Fruit fly (Drosophila melanogaster) whole organism, pupa: Measurements from ENCODE around the gene mRpL23.

ENCODE experiments used
- CG12605 ChIP-seq: fragments of 200-800 bp; sonication (Bioruptor generic); IDR thresholded peaks from 2 replicates; pipeline ENCODE4 v1.3.6; 2022; ENCODE audit warnings: missing biosample characterization, missing genetic modification characterization
- CG13204 ChIP-seq: fragments of 200-800 bp; sonication (Bioruptor generic); optimal IDR thresholded peaks from 2 replicates; lab custom pipeline; 2018; ENCODE audit warnings: missing biosample characterization, mild to moderate bottlenecking, missing genetic modification characterization, moderate library complexity
- CG34367 ChIP-seq: fragments of 200-800 bp; sonication (Bioruptor generic); optimal IDR thresholded peaks from 2 replicates; lab custom pipeline; 2018; ENCODE audit warnings: missing biosample characterization, mild to moderate bottlenecking, missing genetic modification characterization
- CG4496 ChIP-seq: fragments of 200-800 bp; sonication (Bioruptor generic); IDR thresholded peaks from 3 replicates; pipeline ENCODE4 v1.3.6; 2022; ENCODE audit warnings: missing biosample characterization, missing genetic modification characterization
- CG8159 ChIP-seq: fragments of 200-800 bp; sonication (Bioruptor generic); optimal IDR thresholded peaks from 3 replicates; lab custom pipeline; 2018; ENCODE audit warnings: missing biosample characterization, mild to moderate bottlenecking, missing genetic modification characterization, moderate library complexity
- D1 ChIP-seq: fragments of 200-800 bp; sonication (Bioruptor generic); optimal IDR thresholded peaks from 2 replicates; lab custom pipeline; 2018; ENCODE audit warnings: missing biosample characterization, mild to moderate bottlenecking, missing genetic modification characterization, moderate library complexity
- Ets98B ChIP-seq: fragments of 200-800 bp; sonication (Bioruptor generic); IDR thresholded peaks from 2 replicates; pipeline ENCODE4 v1.3.6; 2022; ENCODE audit warnings: missing biosample characterization, missing genetic modification characterization
- Pif1A ChIP-seq: fragments of 200-800 bp; sonication (Bioruptor generic); optimal IDR thresholded peaks from 3 replicates; lab custom pipeline; 2016; ENCODE audit warnings: missing biosample characterization, missing genetic modification characterization
- Pif1B ChIP-seq: fragments of 200-800 bp; sonication (Bioruptor generic); optimal IDR thresholded peaks from 3 replicates; lab custom pipeline; 2016; ENCODE audit warnings: missing biosample characterization, missing genetic modification characterization
- fd96Ca ChIP-seq: fragments of 200-800 bp; sonication (Bioruptor generic); IDR thresholded peaks from 3 replicates; pipeline ENCODE4 v1.3.6; 2022; ENCODE audit warnings: missing biosample characterization, missing genetic modification characterization
- rn ChIP-seq: fragments of 200-800 bp; sonication (Bioruptor generic); IDR thresholded peaks from 2 replicates; pipeline ENCODE4 v1.3.6; 2022; ENCODE audit warnings: missing biosample characterization, missing genetic modification characterization

DNA sequence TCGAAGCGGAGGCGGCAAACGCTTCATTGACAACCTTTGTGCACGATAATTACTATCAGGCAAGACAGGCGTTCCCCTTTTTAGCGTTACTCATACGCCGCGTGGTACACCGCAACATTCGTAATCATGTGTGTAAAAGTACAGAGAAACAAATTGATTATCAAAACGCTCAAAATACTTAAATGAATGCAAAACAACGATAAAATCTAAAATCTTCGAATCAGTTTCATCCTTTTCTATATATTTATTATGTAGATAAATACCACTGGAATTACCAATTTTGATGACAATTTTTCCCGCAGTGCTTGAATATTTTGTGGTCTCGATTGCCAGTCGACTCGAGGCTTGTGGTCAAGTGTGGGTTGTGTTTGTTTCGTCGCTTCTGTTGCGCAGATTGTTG, 37.4 kb upstream of the mRpL23 start:
- TF ChIP-seq CG13204 (GFP tag; lab: Kevin White, UChicago): no peak
- no peak for TF ChIP-seq D1 (tag; lab: Kevin White, UChicago)
- no peak for TF ChIP-seq rn (GFP tag; lab: Robert Waterston, UW)
- TF ChIP-seq CG8159 (tag; lab: Kevin White, UChicago): no peak
- TF ChIP-seq Pif1A: peak; percentile 56
- peak; percentile 37; the same call in 1 of the 2 replicates for TF ChIP-seq Ets98B (GFP tag; lab: Robert Waterston, UW)
- peak; percentile 52; the same call in 2 of the 3 replicates for TF ChIP-seq CG4496 (GFP tag; lab: Robert Waterston, UW)
- TF ChIP-seq fd96Ca: no peak
- TF ChIP-seq CG12605 (GFP tag; lab: Robert Waterston, UW): peak; percentile 35; the same call in 1 of the 2 replicates
- TF ChIP-seq CG34367 (tag; lab: Kevin White, UChicago): no peak
- no peak for TF ChIP-seq Pif1B (GFP tag; lab: Kevin White, UChicago)
